Worm (Caenorhabditis elegans): ENCODE data around the gene rabs-5.

DNA sequence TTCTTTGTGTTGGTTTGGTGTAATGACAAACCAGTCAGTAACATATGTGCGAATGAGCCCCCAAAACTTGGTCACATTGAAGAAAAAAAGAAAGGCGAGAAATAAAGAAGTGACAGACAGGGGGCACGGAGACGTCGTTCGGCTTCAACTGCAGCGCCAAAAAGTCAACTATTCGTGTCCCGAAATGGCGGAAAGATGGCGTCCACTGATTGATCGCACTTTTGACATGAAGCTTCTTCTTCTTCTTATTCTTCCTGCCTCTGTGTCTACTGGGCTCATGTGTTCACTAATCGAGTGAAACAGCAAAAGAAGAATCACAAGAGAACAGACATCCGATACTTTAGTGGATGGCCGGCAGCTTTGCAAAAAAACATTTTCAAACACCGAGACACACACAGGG lies 38.3 kb downstream of the rabs-5 start:
- TF ChIP-seq lin-39 (tag; optimal IDR thresholded peaks at IDR 0.05): peak; percentile 18
- no peak for TF ChIP-seq unc-130 (GFP tag; optimal IDR thresholded peaks at IDR 0.05)
- no peak for TF ChIP-seq zip-11 (GFP tag; IDR thresholded peaks at IDR 0.05)
- TF ChIP-seq zag-1 (tag; optimal IDR thresholded peaks at IDR 0.05): no peak
- peak in 1 of 2 experiments; percentile 92 for TF ChIP-seq unc-62 (GFP tag; optimal IDR thresholded peaks at IDR 0.05 in 1 of 2)
- TF ChIP-seq unc-62 (tag; optimal IDR thresholded peaks at IDR 0.05): no peak
- TF ChIP-seq ama-1 (optimal IDR thresholded peaks at IDR 0.05): no peak
- no peak for TF ChIP-seq ceh-62 (tag; optimal IDR thresholded peaks at IDR 0.05)

Data from whole organism, L4 larva.